Worm (Caenorhabditis elegans) whole organism, L4/young adult: ENCODE measurements around the gene amt-3.

Source experiments
- W03F9.2 ChIP-seq: fragments of 150-350 bp; optimal IDR thresholded peaks from 2 replicates; lab custom pipeline; 2014; ENCODE audit warnings: missing biosample characterization, missing genetic modification characterization
- dao-5 ChIP-seq: sonication (generic microtip); optimal IDR thresholded peaks from 2 replicates; lab custom pipeline; 2016; ENCODE audit warnings: missing genotype, missing genetic modification characterization, moderate library complexity, missing compliant biosample characterization
- him-1 ChIP-seq: sonication (generic microtip); optimal IDR thresholded peaks from 2 replicates; lab custom pipeline; 2016; ENCODE audit warnings: missing genotype, missing genetic modification reagents, missing genetic modification characterization, missing compliant biosample characterization

DNA sequence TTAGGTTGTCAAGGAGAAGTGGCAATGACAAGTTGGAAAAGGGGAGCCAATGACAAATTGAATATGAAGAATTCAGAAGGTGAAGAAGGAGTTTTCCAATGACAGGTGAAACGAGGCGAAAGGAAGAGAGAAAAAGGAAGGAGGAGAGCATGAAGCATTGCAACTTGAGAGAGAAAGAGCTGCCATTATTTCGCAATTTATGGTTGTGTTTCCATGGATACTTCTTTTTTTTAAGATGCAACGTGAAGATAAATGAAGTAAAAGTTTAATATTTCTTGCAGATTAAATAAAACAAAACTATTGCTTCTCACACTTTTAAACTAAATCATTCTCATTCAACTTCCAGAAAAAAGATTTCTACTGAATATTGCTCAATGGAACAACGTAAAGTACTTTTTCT, 25.2 kb upstream of the amt-3 start, which contains the start of gene F49E12.8:
- no peak for TF ChIP-seq W03F9.2 (tag; lab: Kevin White, UChicago)
- no peak for TF ChIP-seq him-1 (tag; lab: Kevin White, UChicago)
- TF ChIP-seq dao-5: no peak
